Worm (Caenorhabditis elegans): ENCODE measurements around the gene hecd-1.

DNA sequence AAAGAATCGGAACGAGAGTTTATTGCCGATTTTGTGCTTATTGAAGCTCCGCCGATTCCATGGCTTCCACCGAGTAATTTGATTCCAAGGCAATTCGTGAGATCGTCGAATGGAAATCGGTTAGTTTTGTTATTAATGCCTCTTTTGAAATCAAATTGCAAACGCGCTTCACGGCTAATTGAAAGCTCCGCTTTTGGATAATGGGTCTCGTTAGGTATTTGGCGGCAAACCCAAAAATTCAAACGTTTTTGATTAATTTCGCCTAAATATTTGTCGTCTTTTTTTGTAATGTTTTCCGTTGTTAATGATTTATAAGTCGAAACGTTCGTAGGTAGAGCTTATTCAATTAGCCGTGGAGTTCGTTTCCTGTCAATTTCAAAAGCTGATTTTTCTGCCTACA, 15.1 kb upstream of the hecd-1 start:
- no peak for TF ChIP-seq him-1 (tag; optimal IDR thresholded peaks at IDR 0.05)
- TF ChIP-seq W03F9.2 (tag; optimal IDR thresholded peaks at IDR 0.05): no peak
